Worm (Caenorhabditis elegans): ENCODE data around the gene flr-1.

ce11 chrX:13451578-13451977 lies 4.8 kb downstream of the flr-1 start, which contains the start of gene F02D10.6:
- TF ChIP-seq sea-2 (GFP tag; IDR thresholded peaks at IDR 0.05) = no peak
- no peak for TF ChIP-seq ama-1 (optimal IDR thresholded peaks at IDR 0.05)
- no peak for TF ChIP-seq ama-1 (GFP tag; optimal IDR thresholded peaks at IDR 0.05)
- no peak for TF ChIP-seq T26A5.8 (tag; optimal IDR thresholded peaks at IDR 0.05)

Data from whole organism, young adult.